Worm (Caenorhabditis elegans) whole organism, L3 larva: ENCODE data around the gene srd-40.

ENCODE experiments used
- ZK546.5 ChIP-seq: sonication (generic microtip); optimal IDR thresholded peaks from 2 replicates; lab custom pipeline; 2017; ENCODE audit warnings: missing biosample characterization, missing genetic modification characterization
- aly-2 ChIP-seq: fragments of 150-350 bp; optimal IDR thresholded peaks from 2 replicates; lab custom pipeline; 2014; ENCODE audit warnings: missing biosample characterization, missing genetic modification characterization
- ama-1 ChIP-seq: fragments of 150-350 bp; optimal IDR thresholded peaks from 2 replicates; lab custom pipeline; 2018
- ceh-16 ChIP-seq: sonication (generic microtip); optimal IDR thresholded peaks from 2 replicates; lab custom pipeline; 2017; ENCODE audit warnings: missing biosample characterization, missing genetic modification characterization
- ceh-28 ChIP-seq: fragments of 150-350 bp; optimal IDR thresholded peaks from 2 replicates; lab custom pipeline; 2014; ENCODE audit warnings: missing biosample characterization, missing genetic modification reagents, missing genetic modification characterization
- ceh-82 ChIP-seq: fragments of 150-350 bp; optimal IDR thresholded peaks from 2 replicates; lab custom pipeline; 2014; ENCODE audit warnings: missing biosample characterization, missing genetic modification characterization
- ceh-9 ChIP-seq: sonication (generic microtip); optimal IDR thresholded peaks from 2 replicates; lab custom pipeline; 2018; ENCODE audit warnings: missing biosample characterization, missing genetic modification characterization
- egl-27 ChIP-seq: sonication (generic microtip); optimal IDR thresholded peaks from 4 replicates; lab custom pipeline; 2017; ENCODE audit warnings: missing biosample characterization, missing genetic modification reagents, missing genetic modification characterization
- egl-5 ChIP-seq: fragments of 150-350 bp; optimal IDR thresholded peaks from 2 replicates; lab custom pipeline; 2017; ENCODE audit warnings: missing biosample characterization, missing genetic modification reagents, missing genetic modification characterization, inconsistent platforms
- elt-1 ChIP-seq: fragments of 150-350 bp; optimal IDR thresholded peaks from 2 replicates; lab custom pipeline; 2014; ENCODE audit warnings: missing biosample characterization, missing genetic modification characterization
- elt-2 ChIP-seq: sonication (generic microtip); optimal IDR thresholded peaks from 2 replicates; lab custom pipeline; 2016; ENCODE audit warnings: missing genetic modification reagents, mild to moderate bottlenecking, missing genetic modification characterization, missing compliant biosample characterization
- elt-3 ChIP-seq, 3 experiments: fragments of 150-350 bp in 1 of 3; sonication (generic microtip) in 2 of 3; optimal IDR thresholded peaks; 2 replicates in 2 of 3; 4 replicates in 1 of 3; lab custom pipeline; 2014 to 2017; ENCODE audit warnings: missing biosample characterization in 3 of 3, missing genetic modification characterization in 3 of 3
- eor-1 ChIP-seq, 2 experiments: fragments of 150-350 bp; optimal IDR thresholded peaks; 2 replicates each; lab custom pipeline; 2014 to 2018; ENCODE audit warnings: missing biosample characterization in 2 of 2, missing genetic modification characterization in 2 of 2
- fkh-10 ChIP-seq: sonication (generic microtip); optimal IDR thresholded peaks from 2 replicates; lab custom pipeline; 2017; ENCODE audit warnings: missing biosample characterization, missing genetic modification reagents, missing genetic modification characterization
- fos-1 ChIP-seq: fragments of 150-350 bp; optimal IDR thresholded peaks from 2 replicates; lab custom pipeline; 2014; ENCODE audit warnings: missing biosample characterization, missing genetic modification characterization
- hmg-11 ChIP-seq: sonication (generic microtip); optimal IDR thresholded peaks from 2 replicates; lab custom pipeline; 2016; ENCODE audit warnings: missing genetic modification characterization, missing compliant biosample characterization
- jun-1 ChIP-seq: fragments of 150-350 bp; optimal IDR thresholded peaks from 2 replicates; lab custom pipeline; 2014; ENCODE audit warnings: missing biosample characterization, missing genetic modification reagents, missing genetic modification characterization
- lin-15B ChIP-seq: fragments of 150-350 bp; optimal IDR thresholded peaks from 2 replicates; lab custom pipeline; 2014; ENCODE audit warnings: missing biosample characterization, missing genetic modification characterization
- lin-39 ChIP-seq: fragments of 150-350 bp; optimal IDR thresholded peaks from 2 replicates; lab custom pipeline; 2018; ENCODE audit warnings: missing biosample characterization, missing genetic modification reagents, missing genetic modification characterization
- lsy-12 ChIP-seq: sonication (generic microtip); optimal IDR thresholded peaks from 2 replicates; lab custom pipeline; 2016; ENCODE audit warnings: mild to moderate bottlenecking, missing genetic modification characterization, missing compliant biosample characterization
- mdl-1 ChIP-seq: fragments of 150-350 bp; optimal IDR thresholded peaks from 2 replicates; lab custom pipeline; 2014; ENCODE audit warnings: missing biosample characterization, missing genetic modification characterization
- mml-1 ChIP-seq: fragments of 150-350 bp; sonication (generic microtip); optimal IDR thresholded peaks from 3 replicates; lab custom pipeline; 2014; ENCODE audit warnings: missing biosample characterization, missing genetic modification characterization
- nfya-1 ChIP-seq: sonication (generic microtip); optimal IDR thresholded peaks from 2 replicates; lab custom pipeline; 2017; ENCODE audit warnings: missing genetic modification characterization, mild to moderate bottlenecking, missing compliant biosample characterization, antibody characterized with exemption, moderate library complexity; ENCODE audit not compliant: insufficient read depth
- nhr-11 ChIP-seq: fragments of 150-350 bp; optimal IDR thresholded peaks from 2 replicates; lab custom pipeline; 2014; ENCODE audit warnings: missing biosample characterization, missing genetic modification characterization
- nhr-12 ChIP-seq: fragments of 150-350 bp; optimal IDR thresholded peaks from 2 replicates; lab custom pipeline; 2014; ENCODE audit warnings: missing biosample characterization, missing genetic modification characterization
- nhr-23 ChIP-seq: fragments of 150-350 bp; optimal IDR thresholded peaks from 2 replicates; lab custom pipeline; 2014; ENCODE audit warnings: missing biosample characterization, missing genetic modification reagents, missing genetic modification characterization
- nhr-237 ChIP-seq: fragments of 150-350 bp; optimal IDR thresholded peaks from 2 replicates; lab custom pipeline; 2014; ENCODE audit warnings: missing biosample characterization, missing genetic modification characterization
- nhr-25 ChIP-seq: sonication (generic microtip); optimal IDR thresholded peaks from 2 replicates; lab custom pipeline; 2017; ENCODE audit warnings: missing biosample characterization, missing genetic modification characterization
- nhr-28 ChIP-seq: fragments of 150-350 bp; optimal IDR thresholded peaks from 2 replicates; lab custom pipeline; 2014; ENCODE audit warnings: missing biosample characterization, missing genetic modification characterization
- nhr-43 ChIP-seq: sonication (generic microtip); optimal IDR thresholded peaks from 2 replicates; lab custom pipeline; 2016; ENCODE audit warnings: mild to moderate bottlenecking, missing genetic modification characterization, missing compliant biosample characterization; ENCODE audit not compliant: poor library complexity, severe bottlenecking
- nhr-67 ChIP-seq: fragments of 150-350 bp; optimal IDR thresholded peaks from 2 replicates; lab custom pipeline; 2014; ENCODE audit warnings: missing biosample characterization, missing genetic modification characterization
- nhr-76 ChIP-seq: fragments of 150-350 bp; sonication (generic microtip); optimal IDR thresholded peaks from 5 replicates; lab custom pipeline; 2014; ENCODE audit warnings: missing biosample characterization, missing genetic modification characterization
- pha-4 ChIP-seq: fragments of 150-350 bp; optimal IDR thresholded peaks from 2 replicates; lab custom pipeline; 2014; ENCODE audit warnings: missing biosample characterization, missing genetic modification reagents, missing genetic modification characterization
- sea-2 ChIP-seq: fragments of 150-350 bp; sonication (generic microtip); optimal IDR thresholded peaks from 4 replicates; lab custom pipeline; 2014; ENCODE audit warnings: missing biosample characterization, missing genetic modification reagents, missing genetic modification characterization
- skn-1 ChIP-seq: fragments of 150-350 bp; optimal IDR thresholded peaks from 2 replicates; lab custom pipeline; 2014; ENCODE audit warnings: missing biosample characterization, missing genetic modification characterization
- snpc-4 ChIP-seq: fragments of 150-350 bp; optimal IDR thresholded peaks from 2 replicates; lab custom pipeline; 2014; ENCODE audit warnings: missing biosample characterization, missing genetic modification characterization
- tbx-2 ChIP-seq: sonication (generic microtip); optimal IDR thresholded peaks from 2 replicates; lab custom pipeline; 2016; ENCODE audit warnings: mild to moderate bottlenecking, missing genetic modification characterization, missing compliant biosample characterization
- unc-62 ChIP-seq: fragments of 150-350 bp; sonication (generic microtip); optimal IDR thresholded peaks from 4 replicates; lab custom pipeline; 2014; ENCODE audit warnings: missing biosample characterization, missing genetic modification reagents, missing genetic modification characterization
- ztf-4 ChIP-seq: fragments of 150-350 bp; optimal IDR thresholded peaks from 2 replicates; lab custom pipeline; 2014; ENCODE audit warnings: missing biosample characterization, missing genetic modification characterization

srd-40 gene

ce11 chrX:12337846-12338490 lies 14.4 kb downstream of the srd-40 start, which contains the start of gene srd-44:
srd-44 (plus strand) TSS chrX:12338440.
- peak; percentile 10 for TF ChIP-seq nhr-43 (tag; lab: Kevin White, UChicago)
- TF ChIP-seq skn-1 (tag; lab: Kevin White, UChicago) = no peak

ce11 chrX:12341338-12341737 lies 17.8 kb downstream of the srd-40 start, which contains the start of gene zig-2:
zig-2 (minus strand) TSS chrX:12341438.
- TF ChIP-seq lsy-12 (tag; lab: Kevin White, UChicago) (no peak), elt-2 (tag; lab: Kevin White, UChicago) (no peak), snpc-4 (tag; lab: Kevin White, UChicago) (no peak), pha-4 (tag; lab: Kevin White, UChicago) (no peak), nhr-28 (no peak), ceh-9 (tag; lab: Kevin White, UChicago) (no peak), nhr-25 (tag; lab: Kevin White, UChicago) (no peak), ztf-4 (tag; lab: Kevin White, UChicago) (no peak)

- TF ChIP-seq hmg-11 (tag; lab: Kevin White, UChicago) (no peak), elt-3 (tag; optimal IDR thresholded peaks at IDR 0.05; lab: Kevin White, UChicago) (no peak), elt-1 (tag; lab: Kevin White, UChicago) (no peak), mml-1 (tag; lab: Kevin White, UChicago) (no peak), skn-1 (tag; lab: Kevin White, UChicago) (no peak), sea-2 (no peak), nhr-28 (no peak), lin-39 (tag; lab: Kevin White, UChicago) (no peak), ztf-4 (tag; lab: Kevin White, UChicago) (no peak), egl-5 (no peak), ZK546.5 (no peak), fkh-10 (GFP tag; lab: Kevin White, UChicago) (no peak), egl-27 (tag; lab: Kevin White, UChicago) (no peak), ama-1 (lab: Kevin White, UChicago) (no peak), nhr-23 (tag; lab: Kevin White, UChicago) (no peak), nhr-76 (tag; lab: Kevin White, UChicago) (no peak), nhr-67 (tag; lab: Kevin White, UChicago) (no peak), lsy-12 (tag; lab: Kevin White, UChicago) (no peak)
These were observed 19.7 kb downstream of the srd-40 start, which contains the start of the genes nspc-9 and nspc-10 for ce11 chrX:12343279-12343678. nspc-9 (minus strand) TSS chrX:12343379. nspc-10 (plus strand) TSS chrX:12343609.

ce11 chrX:12346729-12347128 lies 23.2 kb downstream of the srd-40 start, which contains the start of gene F42F12.11:
F42F12.11 (plus strand) TSS chrX:12347029.
- TF ChIP-seq mdl-1 (tag; lab: Kevin White, UChicago) (no peak), ceh-28 (tag; lab: Kevin White, UChicago) (no peak), nhr-12 (no peak), elt-2 (tag; lab: Kevin White, UChicago) (no peak), aly-2 (tag; lab: Kevin White, UChicago) (no peak), nhr-25 (tag; lab: Kevin White, UChicago) (no peak), fkh-10 (GFP tag; lab: Kevin White, UChicago) (no peak), nhr-43 (tag; lab: Kevin White, UChicago) (no peak), unc-62 (GFP tag; lab: Kevin White, UChicago) (no peak), ztf-4 (tag; lab: Kevin White, UChicago) (no peak), nhr-23 (tag; lab: Kevin White, UChicago) (no peak), jun-1 (no peak), ceh-16 (tag; lab: Kevin White, UChicago) (no peak), ceh-82 (no peak), nhr-11 (tag; lab: Kevin White, UChicago) (no peak), elt-1 (tag; lab: Kevin White, UChicago) (no peak), lin-39 (tag; lab: Kevin White, UChicago) (no peak)

- TF ChIP-seq lsy-12 (tag; lab: Kevin White, UChicago) (no peak), eor-1 (tag; optimal IDR thresholded peaks at IDR 0.05; lab: Kevin White, UChicago) (no peak), elt-2 (tag; lab: Kevin White, UChicago) (peak; percentile 49), ama-1 (lab: Kevin White, UChicago) (no peak), hmg-11 (tag; lab: Kevin White, UChicago) (peak; percentile 4), nhr-11 (tag; lab: Kevin White, UChicago) (no peak), ZK546.5 (no peak), lin-39 (tag; lab: Kevin White, UChicago) (no peak), nfya-1 (tag; lab: Kevin White, UChicago) (peak; percentile 26), ceh-28 (tag; lab: Kevin White, UChicago) (no peak), nhr-12 (no peak), elt-3 (tag; optimal IDR thresholded peaks at IDR 0.05; lab: Kevin White, UChicago) (no peak), tbx-2 (tag; lab: Kevin White, UChicago) (no peak), nhr-237 (tag; lab: Kevin White, UChicago) (no peak), jun-1 (no peak), skn-1 (tag; lab: Kevin White, UChicago) (peak; percentile 51), mml-1 (tag; lab: Kevin White, UChicago) (no peak), mdl-1 (tag; lab: Kevin White, UChicago) (no peak), nhr-43 (tag; lab: Kevin White, UChicago) (peak; percentile 36), nhr-67 (tag; lab: Kevin White, UChicago) (no peak), fos-1 (tag; lab: Kevin White, UChicago) (no peak), sea-2 (no peak), nhr-25 (tag; lab: Kevin White, UChicago) (no peak), lin-15B (tag; lab: Kevin White, UChicago) (no peak), elt-1 (tag; lab: Kevin White, UChicago) (no peak)
These were observed 24.3 kb downstream of the srd-40 start for ce11 chrX:12347822-12348221.
